Worm (Caenorhabditis elegans) whole organism, L1 larva: Measurements from ENCODE around the gene F57B1.6.

Source experiments
- dpl-1 ChIP-seq, 3 experiments: fragments of 150-350 bp in 2 of 3; sonication (generic microtip) in 1 of 3; optimal IDR thresholded peaks; 2 replicates each; lab custom pipeline; 2014 to 2017; ENCODE audit warnings: missing biosample characterization in 3 of 3, missing genetic modification characterization in 3 of 3, missing genetic modification reagents in 3 of 3
- mdl-1 ChIP-seq, 2 experiments: fragments of 150-350 bp; optimal IDR thresholded peaks; 2 replicates each; lab custom pipeline; 2014 to 2017; ENCODE audit warnings: missing biosample characterization in 2 of 2, missing genetic modification characterization in 2 of 2, inconsistent platforms in 1 of 2
- rnt-1 ChIP-seq: sonication (generic microtip); optimal IDR thresholded peaks from 2 replicates; lab custom pipeline; 2016; ENCODE audit warnings: mild to moderate bottlenecking, missing genetic modification characterization, moderate library complexity, missing compliant biosample characterization
- tlp-1 ChIP-seq: fragments of 150-350 bp; optimal IDR thresholded peaks from 2 replicates; lab custom pipeline; 2014; ENCODE audit warnings: missing biosample characterization, missing genetic modification characterization
- zag-1 ChIP-seq: fragments of 150-350 bp; optimal IDR thresholded peaks from 2 replicates; lab custom pipeline; 2014; ENCODE audit warnings: missing biosample characterization, missing genetic modification characterization
- ztf-4 ChIP-seq: fragments of 150-350 bp; optimal IDR thresholded peaks from 2 replicates; lab custom pipeline; 2014; ENCODE audit warnings: missing biosample characterization, missing genetic modification characterization

ce11 chrV:13179986-13180591 is 29.4 kb upstream of the F57B1.6 start, which contains the start of gene cni-1:
- TF ChIP-seq ztf-4 (tag; lab: Kevin White, UChicago) (no peak), rnt-1 (tag; lab: Kevin White, UChicago) (no peak), tlp-1 (tag; lab: Kevin White, UChicago) (no peak), dpl-1 (GFP tag; optimal IDR thresholded peaks at IDR 0.05; lab: Kevin White, UChicago) (no peak), zag-1 (tag; lab: Kevin White, UChicago) (no peak), mdl-1 (tag; optimal IDR thresholded peaks at IDR 0.05; lab: Kevin White, UChicago) (no peak)
